Fruit fly (Drosophila melanogaster) whole organism, larva: ENCODE results near the gene Clic.
A peak's percentile ranks its signal among the peaks of the same experiment; 100 is the strongest.

ENCODE experiments used
- noc ChIP-seq: fragments of 200-800 bp; sonication (Bioruptor generic); optimal IDR thresholded peaks from 3 replicates; lab custom pipeline; 2019; ENCODE audit warnings: missing biosample characterization, mild to moderate bottlenecking, missing genetic modification characterization, moderate library complexity

Gene Clic

dm6 chrX:13783534-13783949, 38.6 kb downstream of the Clic start, which contains the start of gene inaE:
Gene inaE (plus strand): TSS chrX:13783714.
- peak; percentile 37 for TF ChIP-seq noc (tag; lab: Kevin White, UChicago)

dm6 chrX:13781739-13782502, 40.2 kb downstream of the Clic start, which contains the start of the genes CtsB and amrt:
Gene CtsB (minus strand): TSS chrX:13782170.
Gene amrt (plus strand): TSS chrX:13782459.
- TF ChIP-seq noc (tag; lab: Kevin White, UChicago): peak; percentile 64

dm6 chrX:13779696-13780095, 42.4 kb downstream of the Clic start:
- TF ChIP-seq noc (tag; lab: Kevin White, UChicago): peak; percentile 22

- no peak for TF ChIP-seq noc (tag; lab: Kevin White, UChicago)
Measured at dm6 chrX:13778568-13778967, 43.5 kb downstream of the Clic start.

dm6 chrX:13770768-13771167, 51.3 kb downstream of the Clic start:
- no peak for TF ChIP-seq noc (tag; lab: Kevin White, UChicago)

dm6 chrX:13766495-13766894, 55.6 kb downstream of the Clic start:
- no peak for TF ChIP-seq noc (tag; lab: Kevin White, UChicago)

- no peak for TF ChIP-seq noc (tag; lab: Kevin White, UChicago)
Measured at dm6 chrX:13765217-13765616, 56.9 kb downstream of the Clic start.

- peak; percentile 48 for TF ChIP-seq noc (tag; lab: Kevin White, UChicago)
Measured at dm6 chrX:13764397-13765119, 57.5 kb downstream of the Clic start.
